Worm (Caenorhabditis elegans) whole organism, L4/young adult: ENCODE measurements around the gene ZK180.5.

ENCODE experiments used
- W03F9.2 ChIP-seq: fragments of 150-350 bp; optimal IDR thresholded peaks from 2 replicates; lab custom pipeline; 2014; ENCODE audit warnings: missing biosample characterization, missing genetic modification characterization
- dao-5 ChIP-seq: sonication (generic microtip); optimal IDR thresholded peaks from 2 replicates; lab custom pipeline; 2016; ENCODE audit warnings: missing genotype, missing genetic modification characterization, moderate library complexity, missing compliant biosample characterization
- him-1 ChIP-seq: sonication (generic microtip); optimal IDR thresholded peaks from 2 replicates; lab custom pipeline; 2016; ENCODE audit warnings: missing genotype, missing genetic modification reagents, missing genetic modification characterization, missing compliant biosample characterization

Gene ZK180.5

ce11 chrIV:4517066-4517465 lies at the start of gene ZK180.5:
ZK180.5 (minus strand) TSS chrIV:4517166.
- TF ChIP-seq him-1 (tag; lab: Kevin White, UChicago) (no peak), dao-5 (tag; lab: Kevin White, UChicago) (no peak), W03F9.2 (no peak)

- TF ChIP-seq dao-5 (tag; lab: Kevin White, UChicago) (no peak), him-1 (tag; lab: Kevin White, UChicago) (no peak), W03F9.2 (no peak)
Measured at ce11 chrIV:4565882-4566281, 48.9 kb upstream of the ZK180.5 start.

DNA sequence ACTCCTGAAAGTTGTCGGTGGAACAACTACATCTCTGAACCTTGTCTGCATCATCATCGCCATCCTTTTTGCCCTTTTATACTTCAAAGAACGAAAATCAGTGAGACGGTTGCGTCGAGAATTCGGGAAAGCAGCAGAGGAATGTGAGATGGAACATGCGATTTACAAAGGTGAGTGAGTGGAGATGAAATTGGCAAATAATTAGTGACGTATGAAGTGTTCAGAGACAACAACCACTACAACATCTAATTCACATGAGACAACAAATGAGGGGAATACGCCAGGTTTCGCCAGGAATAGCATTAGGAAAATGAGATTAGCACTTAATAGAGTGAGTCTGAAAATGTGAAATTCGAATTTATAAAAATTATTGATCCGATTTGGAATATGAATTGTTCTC lies 47.6 kb upstream of the ZK180.5 start:
- TF ChIP-seq dao-5 (tag; lab: Kevin White, UChicago) (no peak), W03F9.2 (no peak), him-1 (tag; lab: Kevin White, UChicago) (no peak)

DNA sequence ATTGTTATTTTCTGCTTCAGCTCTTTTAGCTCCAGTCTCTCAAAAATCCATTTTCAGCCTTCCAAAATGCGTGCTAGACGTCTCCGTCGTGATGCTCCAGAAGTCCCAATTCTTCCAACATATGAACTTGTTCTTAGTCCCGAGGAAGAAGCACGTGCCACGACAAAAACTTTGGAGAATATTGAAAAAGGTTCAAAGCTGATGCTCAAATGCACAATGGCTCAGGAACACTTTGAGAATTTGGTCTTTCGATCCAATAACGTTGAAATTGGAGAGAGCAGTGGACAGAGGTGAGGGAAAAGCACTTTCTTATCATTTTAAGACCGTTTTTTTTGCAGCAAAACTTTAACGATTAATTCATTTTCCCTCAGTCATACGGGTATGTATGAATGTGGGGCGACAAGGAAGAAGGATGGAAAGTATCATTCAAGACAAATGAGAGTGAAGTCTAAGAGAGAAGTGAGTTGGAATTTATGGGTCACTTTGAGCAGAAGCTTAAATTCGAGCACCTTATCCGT lies 45.7 kb upstream of the ZK180.5 start, which contains the start of gene igeg-1:
Gene igeg-1, plus strand, starts transcription at position 51 of the 518 bp plus-strand sequence.
- TF ChIP-seq W03F9.2: no peak
- no peak for TF ChIP-seq dao-5 (tag; lab: Kevin White, UChicago)
- TF ChIP-seq him-1 (tag; lab: Kevin White, UChicago): no peak

DNA sequence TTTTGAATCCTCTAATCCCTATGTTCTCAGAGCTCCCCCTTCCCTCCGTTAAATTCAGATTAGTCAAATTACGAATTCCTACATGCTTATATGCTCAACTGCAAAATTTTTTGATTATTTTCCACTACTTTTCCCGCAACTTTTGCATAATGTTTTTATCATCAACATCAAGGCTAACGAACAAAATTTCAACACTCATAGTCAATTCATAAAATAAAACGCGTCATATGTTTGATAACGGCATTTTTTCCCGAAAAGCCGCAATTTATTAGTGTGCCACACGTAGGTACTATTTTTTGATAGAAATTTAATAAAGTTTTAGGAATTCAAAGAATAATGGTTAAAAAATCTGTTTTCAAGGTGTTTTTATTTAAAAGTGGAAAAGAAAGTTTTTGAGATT lies 42.2 kb upstream of the ZK180.5 start:
- no peak for TF ChIP-seq dao-5 (tag; lab: Kevin White, UChicago)
- no peak for TF ChIP-seq him-1 (tag; lab: Kevin White, UChicago)
- no peak for TF ChIP-seq W03F9.2

ce11 chrIV:4557731-4558130 lies 40.8 kb upstream of the ZK180.5 start:
- TF ChIP-seq him-1 (tag; lab: Kevin White, UChicago) (no peak), dao-5 (tag; lab: Kevin White, UChicago) (no peak), W03F9.2 (no peak)

ce11 chrIV:4557130-4557529 lies 40.2 kb upstream of the ZK180.5 start:
- TF ChIP-seq W03F9.2: no peak

DNA sequence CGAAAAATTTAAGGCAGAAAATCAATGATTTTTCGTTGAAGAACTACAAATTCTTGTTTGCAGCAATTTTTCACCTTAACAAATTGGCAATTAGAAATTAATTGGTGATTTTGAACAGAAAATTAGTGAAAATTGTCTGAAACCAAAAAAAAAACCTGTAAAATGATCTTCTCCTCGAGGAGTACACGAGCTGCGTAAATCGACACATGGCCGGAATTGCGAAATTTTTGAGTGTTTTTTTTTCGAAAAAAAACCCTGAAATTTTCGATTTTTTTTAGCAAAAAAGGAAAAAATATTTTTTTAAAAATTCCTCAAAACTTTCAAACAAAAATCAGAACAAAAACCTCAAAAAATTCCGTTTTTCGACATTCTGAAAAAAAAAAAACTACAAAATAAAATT lies 34.6 kb upstream of the ZK180.5 start:
- TF ChIP-seq him-1 (tag; lab: Kevin White, UChicago) (no peak), dao-5 (tag; lab: Kevin White, UChicago) (no peak), W03F9.2 (no peak)

- TF ChIP-seq him-1 (tag; lab: Kevin White, UChicago): no peak
- no peak for TF ChIP-seq dao-5 (tag; lab: Kevin White, UChicago)
- TF ChIP-seq W03F9.2: no peak
Measured at ce11 chrIV:4548253-4548652, 31.3 kb upstream of the ZK180.5 start, which contains the start of gene ZK185.1. ZK185.1 (plus strand) TSS chrIV:4548553.

DNA sequence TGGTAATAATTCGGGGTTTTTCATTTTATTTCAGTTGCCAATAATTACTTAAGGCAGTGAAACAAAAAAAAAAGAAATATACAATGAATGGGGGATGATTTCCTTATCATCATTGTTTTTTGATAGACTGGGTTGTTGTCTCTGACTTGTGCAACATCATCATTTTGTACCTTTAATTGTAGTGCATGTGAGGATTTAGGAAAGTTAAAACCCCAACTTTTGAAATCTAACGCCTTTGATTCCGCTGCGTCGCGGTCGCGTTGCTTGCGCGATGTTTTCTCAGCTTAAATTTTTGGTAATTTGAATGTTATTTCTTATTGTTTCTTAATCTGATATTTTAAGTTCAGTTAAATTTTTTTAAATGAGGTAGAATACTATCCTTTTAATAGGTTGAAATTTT lies 28.9 kb upstream of the ZK180.5 start, which contains the start of gene ZK185.5:
Gene ZK185.5, minus strand, starts transcription at position 101 of the 400 bp plus-strand sequence.
- no peak for TF ChIP-seq W03F9.2
- TF ChIP-seq dao-5 (tag; lab: Kevin White, UChicago): no peak
- TF ChIP-seq him-1 (tag; lab: Kevin White, UChicago): no peak

DNA sequence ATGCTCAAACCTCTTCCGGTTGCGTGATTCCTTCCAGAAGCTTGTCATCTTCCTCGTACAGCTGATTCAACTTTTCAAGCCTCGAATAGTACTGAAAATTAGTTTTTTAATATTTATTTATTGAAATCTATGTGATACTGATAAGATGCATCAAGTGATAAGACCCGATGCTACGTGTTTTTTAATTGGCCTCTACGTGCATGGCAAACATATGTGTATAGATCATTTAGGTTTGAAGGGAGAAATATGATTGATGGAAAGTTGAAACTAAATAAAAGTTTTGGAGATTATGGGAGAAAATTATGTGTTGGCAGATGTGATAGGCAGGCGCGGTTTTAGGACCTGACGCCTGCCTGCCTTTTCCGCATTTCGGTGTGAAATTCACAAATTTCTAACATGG lies 27.2 kb upstream of the ZK180.5 start:
- TF ChIP-seq him-1 (tag; lab: Kevin White, UChicago) (no peak), W03F9.2 (peak; percentile 5)

DNA sequence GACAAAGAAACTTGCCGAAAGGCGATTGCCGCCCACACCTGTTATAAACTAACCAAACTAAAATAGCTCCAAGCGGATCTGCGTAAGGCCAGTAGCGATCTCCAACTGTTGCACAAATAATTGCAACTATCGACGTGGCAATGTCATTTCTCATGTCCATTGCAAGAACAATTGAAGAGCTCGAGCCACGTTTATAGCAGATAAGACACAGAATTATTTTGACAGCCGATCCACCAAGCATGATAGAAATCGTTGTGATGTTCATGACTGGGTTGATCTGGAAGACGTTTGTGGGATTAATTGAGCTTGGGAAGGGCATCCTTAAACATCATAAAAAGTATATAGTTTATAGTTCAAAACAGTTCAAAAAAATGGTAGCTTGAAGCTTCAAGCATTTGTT lies 26.0 kb upstream of the ZK180.5 start:
- TF ChIP-seq him-1 (tag; lab: Kevin White, UChicago) (no peak), dao-5 (tag; lab: Kevin White, UChicago) (no peak), W03F9.2 (no peak)

- TF ChIP-seq dao-5 (tag; lab: Kevin White, UChicago): no peak
- no peak for TF ChIP-seq him-1 (tag; lab: Kevin White, UChicago)
- no peak for TF ChIP-seq W03F9.2
Measured at ce11 chrIV:4541195-4541594, 24.2 kb upstream of the ZK180.5 start.

DNA sequence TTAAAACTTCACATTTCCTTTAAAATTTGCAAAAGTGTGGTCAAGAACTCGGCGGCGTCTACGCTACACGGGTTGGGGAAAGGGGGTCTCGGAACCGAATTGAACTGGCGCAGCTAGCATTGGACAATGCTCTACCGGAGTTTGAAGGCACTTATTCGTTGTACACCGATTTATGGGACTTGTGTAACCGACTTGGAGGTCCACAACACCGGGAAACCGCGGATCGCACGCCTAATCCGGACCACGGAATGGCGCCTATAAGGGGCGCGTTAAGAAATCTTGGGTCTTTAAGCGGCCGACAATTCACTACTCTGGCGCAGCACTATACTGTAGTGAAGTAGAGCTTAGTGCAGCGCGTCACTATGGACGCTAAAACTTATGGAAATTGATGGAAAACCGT lies 21.7 kb upstream of the ZK180.5 start:
- TF ChIP-seq W03F9.2: no peak
- no peak for TF ChIP-seq him-1 (tag; lab: Kevin White, UChicago)
- TF ChIP-seq dao-5 (tag; lab: Kevin White, UChicago): no peak

ce11 chrIV:4536247-4536646 lies 19.3 kb upstream of the ZK180.5 start, which contains the start of gene ZK185.2:
ZK185.2 (plus strand) TSS chrIV:4536547.
- no peak for TF ChIP-seq W03F9.2
- TF ChIP-seq him-1 (tag; lab: Kevin White, UChicago): no peak
- no peak for TF ChIP-seq dao-5 (tag; lab: Kevin White, UChicago)
